Worm (Caenorhabditis elegans) whole organism, L4/young adult: Measurements from ENCODE around the gene srj-37.

ENCODE experiments used
- W03F9.2 ChIP-seq: fragments of 150-350 bp; optimal IDR thresholded peaks from 2 replicates; lab custom pipeline; 2014; ENCODE audit warnings: missing biosample characterization, missing genetic modification characterization
- dao-5 ChIP-seq: sonication (generic microtip); optimal IDR thresholded peaks from 2 replicates; lab custom pipeline; 2016; ENCODE audit warnings: missing genotype, missing genetic modification characterization, moderate library complexity, missing compliant biosample characterization
- him-1 ChIP-seq: sonication (generic microtip); optimal IDR thresholded peaks from 2 replicates; lab custom pipeline; 2016; ENCODE audit warnings: missing genotype, missing genetic modification reagents, missing genetic modification characterization, missing compliant biosample characterization

ce11 chrV:600231-600630, 38.2 kb upstream of the srj-37 start, which contains the start of gene nhr-251:
- TF ChIP-seq W03F9.2 (tag; lab: Kevin White, UChicago) (no peak), dao-5 (tag; lab: Kevin White, UChicago) (no peak), him-1 (tag; lab: Kevin White, UChicago) (no peak)
